Worm (Caenorhabditis elegans) whole organism, L3 larva: Measurements from ENCODE around the gene srh-218.

Experiments used
- ceh-9 ChIP-seq: sonication (generic microtip); optimal IDR thresholded peaks from 2 replicates; lab custom pipeline; 2018; ENCODE audit warnings: missing biosample characterization, missing genetic modification characterization
- daf-12 ChIP-seq: fragments of 150-350 bp; optimal IDR thresholded peaks from 2 replicates; lab custom pipeline; 2014; ENCODE audit warnings: missing biosample characterization, missing genetic modification reagents, missing genetic modification characterization
- elt-1 ChIP-seq: fragments of 150-350 bp; optimal IDR thresholded peaks from 2 replicates; lab custom pipeline; 2014; ENCODE audit warnings: missing biosample characterization, missing genetic modification characterization
- eor-1 ChIP-seq, 2 experiments: fragments of 150-350 bp; optimal IDR thresholded peaks; 2 replicates each; lab custom pipeline; 2014 to 2018; ENCODE audit warnings: missing biosample characterization in 2 of 2, missing genetic modification characterization in 2 of 2
- fkh-10 ChIP-seq: sonication (generic microtip); optimal IDR thresholded peaks from 2 replicates; lab custom pipeline; 2017; ENCODE audit warnings: missing biosample characterization, missing genetic modification reagents, missing genetic modification characterization
- fkh-2 ChIP-seq: fragments of 150-350 bp; optimal IDR thresholded peaks from 2 replicates; lab custom pipeline; 2014; ENCODE audit warnings: missing biosample characterization, missing genetic modification reagents, missing genetic modification characterization
- hmg-11 ChIP-seq: sonication (generic microtip); optimal IDR thresholded peaks from 2 replicates; lab custom pipeline; 2016; ENCODE audit warnings: missing genetic modification characterization, missing compliant biosample characterization
- lsy-12 ChIP-seq: sonication (generic microtip); optimal IDR thresholded peaks from 2 replicates; lab custom pipeline; 2016; ENCODE audit warnings: mild to moderate bottlenecking, missing genetic modification characterization, missing compliant biosample characterization
- nfya-1 ChIP-seq: sonication (generic microtip); optimal IDR thresholded peaks from 2 replicates; lab custom pipeline; 2017; ENCODE audit warnings: missing genetic modification characterization, mild to moderate bottlenecking, missing compliant biosample characterization, antibody characterized with exemption, moderate library complexity; ENCODE audit not compliant: insufficient read depth
- nhr-23 ChIP-seq: fragments of 150-350 bp; optimal IDR thresholded peaks from 2 replicates; lab custom pipeline; 2014; ENCODE audit warnings: missing biosample characterization, missing genetic modification reagents, missing genetic modification characterization
- nhr-25 ChIP-seq: sonication (generic microtip); optimal IDR thresholded peaks from 2 replicates; lab custom pipeline; 2017; ENCODE audit warnings: missing biosample characterization, missing genetic modification characterization
- nhr-67 ChIP-seq: fragments of 150-350 bp; optimal IDR thresholded peaks from 2 replicates; lab custom pipeline; 2014; ENCODE audit warnings: missing biosample characterization, missing genetic modification characterization
- pha-4 ChIP-seq: fragments of 150-350 bp; optimal IDR thresholded peaks from 2 replicates; lab custom pipeline; 2014; ENCODE audit warnings: missing biosample characterization, missing genetic modification reagents, missing genetic modification characterization
- sea-2 ChIP-seq: fragments of 150-350 bp; sonication (generic microtip); optimal IDR thresholded peaks from 4 replicates; lab custom pipeline; 2014; ENCODE audit warnings: missing biosample characterization, missing genetic modification reagents, missing genetic modification characterization
- tbx-2 ChIP-seq: sonication (generic microtip); optimal IDR thresholded peaks from 2 replicates; lab custom pipeline; 2016; ENCODE audit warnings: mild to moderate bottlenecking, missing genetic modification characterization, missing compliant biosample characterization
- unc-39 ChIP-seq: sonication (generic microtip); optimal IDR thresholded peaks from 4 replicates; lab custom pipeline; 2017; ENCODE audit warnings: missing biosample characterization, missing genetic modification characterization
- zag-1 ChIP-seq: fragments of 150-350 bp; optimal IDR thresholded peaks from 2 replicates; lab custom pipeline; 2014; ENCODE audit warnings: missing biosample characterization, missing genetic modification characterization

The srh-218 gene

DNA sequence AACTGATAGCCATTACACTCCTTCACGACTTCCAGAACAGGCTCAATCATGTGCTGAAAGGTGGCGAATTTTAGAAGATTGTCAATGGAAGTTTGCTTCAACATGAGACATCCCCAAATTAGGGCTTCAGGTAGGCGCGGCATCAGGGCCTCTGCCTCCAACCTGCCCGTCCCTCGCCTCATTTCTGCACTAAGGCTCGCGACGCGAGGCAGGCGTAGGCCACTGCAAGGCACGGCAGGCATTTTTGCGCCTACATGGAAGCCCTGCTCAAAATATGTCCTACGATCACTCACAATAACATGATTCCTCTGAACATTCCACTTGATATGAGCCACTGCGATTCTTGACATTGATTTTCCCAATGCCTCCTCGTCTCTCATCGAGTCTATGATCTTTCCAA lies 49.5 kb downstream of the srh-218 start:
- TF ChIP-seq nhr-23 (no peak), unc-39 (tag; lab: Kevin White, UChicago) (no peak), hmg-11 (tag; lab: Kevin White, UChicago) (no peak), fkh-2 (tag; lab: Kevin White, UChicago) (no peak), nhr-25 (tag; lab: Kevin White, UChicago) (no peak), daf-12 (tag; lab: Kevin White, UChicago) (no peak), pha-4 (tag; lab: Kevin White, UChicago) (no peak), tbx-2 (tag; lab: Kevin White, UChicago) (no peak), nhr-67 (no peak), elt-1 (tag; lab: Kevin White, UChicago) (no peak), eor-1 (tag; optimal IDR thresholded peaks at IDR 0.05; lab: Kevin White, UChicago) (no peak), fkh-10 (GFP tag; lab: Kevin White, UChicago) (no peak), lsy-12 (tag; lab: Kevin White, UChicago) (no peak), sea-2 (no peak), zag-1 (no peak)

DNA sequence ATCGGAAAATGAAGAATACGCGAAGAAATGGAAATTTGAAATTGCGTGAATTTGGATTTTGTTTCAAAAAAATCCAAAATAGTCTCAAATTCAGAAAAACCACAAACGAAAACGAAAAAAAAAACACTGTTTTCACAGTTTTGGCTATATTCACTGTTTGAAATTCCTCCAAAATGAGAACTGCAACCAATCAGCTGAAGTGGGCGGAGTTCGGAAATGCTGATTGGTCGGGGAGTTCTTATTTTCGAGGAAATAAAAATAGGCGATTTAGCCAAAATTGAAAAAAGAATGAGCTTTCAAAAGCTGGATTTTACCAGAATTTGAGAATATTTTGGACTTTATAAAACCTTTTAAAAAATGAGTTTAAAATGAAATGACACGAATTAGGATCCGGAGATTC lies 51.1 kb downstream of the srh-218 start, which contains the start of gene glb-14:
glb-14 (minus strand) TSS at position 97 of the 400 bp plus-strand sequence.
- TF ChIP-seq nfya-1 (tag; lab: Kevin White, UChicago) (peak; percentile 80), ceh-9 (tag; lab: Kevin White, UChicago) (no peak)
